Worm (Caenorhabditis elegans) whole organism, L2 larva: ENCODE data around the gene F55G11.10.

Experiments used
- F13H6.1 ChIP-seq: sonication (generic microtip); optimal IDR thresholded peaks from 2 replicates; lab custom pipeline; 2016; ENCODE audit warnings: missing genetic modification characterization, missing compliant biosample characterization
- aly-2 ChIP-seq: fragments of 150-350 bp; optimal IDR thresholded peaks from 2 replicates; lab custom pipeline; 2014; ENCODE audit warnings: missing biosample characterization, missing genetic modification characterization

- no peak for TF ChIP-seq F13H6.1 (tag; lab: Kevin White, UChicago)
- no peak for TF ChIP-seq aly-2 (tag; lab: Kevin White, UChicago)
Measured at ce11 chrIV:12920553-12920952, 28.0 kb upstream of the F55G11.10 start.
